Worm (Caenorhabditis elegans) whole organism, mixed stage, embryonic: ENCODE data around the gene sart-3.

Experiments used
- bed-3 ChIP-seq: fragments of 200-800 bp; sonication (Bioruptor generic); optimal IDR thresholded peaks from 3 replicates; lab custom pipeline; 2018; ENCODE audit warnings: mild to moderate bottlenecking, missing genetic modification characterization, moderate library complexity, missing compliant biosample characterization
- ceh-39 ChIP-seq: fragments of 150-350 bp; optimal IDR thresholded peaks from 2 replicates; lab custom pipeline; 2014; ENCODE audit warnings: missing biosample characterization, missing genetic modification characterization
- ceh-43 ChIP-seq: fragments of 200-800 bp; sonication (Bioruptor generic); optimal IDR thresholded peaks from 2 replicates; lab custom pipeline; 2018; ENCODE audit warnings: mild to moderate bottlenecking, missing genetic modification characterization, moderate library complexity, missing compliant biosample characterization
- ceh-83 ChIP-seq: fragments of 200-800 bp; sonication (Bioruptor generic); optimal IDR thresholded peaks from 2 replicates; lab custom pipeline; 2018; ENCODE audit warnings: mild to moderate bottlenecking, missing genetic modification characterization, missing compliant biosample characterization
- ces-1 ChIP-seq: fragments of 150-350 bp; optimal IDR thresholded peaks from 2 replicates; lab custom pipeline; 2014; ENCODE audit warnings: missing biosample characterization, missing genetic modification reagents, missing genetic modification characterization
- cnd-1 ChIP-seq: fragments of 200-800 bp; sonication (Bioruptor generic); optimal IDR thresholded peaks from 2 replicates; lab custom pipeline; 2018; ENCODE audit warnings: mild to moderate bottlenecking, missing genetic modification characterization, missing compliant biosample characterization
- drap-1 ChIP-seq: fragments of 200-800 bp; sonication (Bioruptor generic); optimal IDR thresholded peaks from 3 replicates; lab custom pipeline; 2018; ENCODE audit warnings: mild to moderate bottlenecking, missing genetic modification characterization, missing compliant biosample characterization
- elt-1 ChIP-seq: sonication (generic microtip); optimal IDR thresholded peaks from 2 replicates; lab custom pipeline; 2017; ENCODE audit warnings: missing genetic modification characterization, mild to moderate bottlenecking, missing compliant biosample characterization, antibody characterized with exemption, moderate library complexity, borderline replicate concordance; ENCODE audit not compliant: insufficient read depth
- flh-1 ChIP-seq: fragments of 200-800 bp; sonication (Bioruptor generic); optimal IDR thresholded peaks from 2 replicates; lab custom pipeline; 2018; ENCODE audit warnings: mild to moderate bottlenecking, missing genetic modification characterization, moderate library complexity, missing compliant biosample characterization
- ham-2 ChIP-seq: fragments of 200-800 bp; sonication (Bioruptor generic); optimal IDR thresholded peaks from 2 replicates; lab custom pipeline; 2018; ENCODE audit warnings: mild to moderate bottlenecking, missing genetic modification characterization, missing compliant biosample characterization
- hlh-1 ChIP-seq: fragments of 150-350 bp; optimal IDR thresholded peaks from 2 replicates; lab custom pipeline; 2014; ENCODE audit warnings: missing biosample characterization, missing genetic modification reagents, missing genetic modification characterization
- lin-32 ChIP-seq: fragments of 200-800 bp; sonication (Bioruptor generic); optimal IDR thresholded peaks from 2 replicates; lab custom pipeline; 2018; ENCODE audit warnings: mild to moderate bottlenecking, missing genetic modification characterization, missing compliant biosample characterization
- mep-1 ChIP-seq: fragments of 150-350 bp; optimal IDR thresholded peaks from 2 replicates; lab custom pipeline; 2017; ENCODE audit warnings: missing biosample characterization, missing genetic modification reagents, missing genetic modification characterization, inconsistent platforms
- mls-2 ChIP-seq: sonication (generic microtip); optimal IDR thresholded peaks from 2 replicates; lab custom pipeline; 2016; ENCODE audit warnings: mild to moderate bottlenecking, missing genetic modification characterization, moderate library complexity, missing compliant biosample characterization
- nhr-2 ChIP-seq: fragments of 150-350 bp; optimal IDR thresholded peaks from 2 replicates; lab custom pipeline; 2014; ENCODE audit warnings: missing biosample characterization, missing genetic modification characterization
- nhr-28 ChIP-seq: fragments of 150-350 bp; optimal IDR thresholded peaks from 2 replicates; lab custom pipeline; 2014; ENCODE audit warnings: missing biosample characterization, missing genetic modification characterization
- nhr-76 ChIP-seq: sonication (generic microtip); optimal IDR thresholded peaks from 2 replicates; lab custom pipeline; 2017; ENCODE audit warnings: missing biosample characterization, missing genetic modification characterization
- pha-4 ChIP-seq: fragments of 150-350 bp; optimal IDR thresholded peaks from 2 replicates; lab custom pipeline; 2018; ENCODE audit warnings: missing biosample characterization, missing genetic modification reagents, missing genetic modification characterization
- sem-2 ChIP-seq: fragments of 200-800 bp; sonication (Bioruptor generic); optimal IDR thresholded peaks from 2 replicates; lab custom pipeline; 2018; ENCODE audit warnings: mild to moderate bottlenecking, missing genetic modification characterization, missing compliant biosample characterization
- snpc-4 ChIP-seq: fragments of 150-350 bp; optimal IDR thresholded peaks from 2 replicates; lab custom pipeline; 2014; ENCODE audit warnings: missing biosample characterization, missing genetic modification characterization
- sptf-1 ChIP-seq: sonication (generic microtip); optimal IDR thresholded peaks from 2 replicates; lab custom pipeline; 2017; ENCODE audit warnings: mild to moderate bottlenecking, missing genetic modification characterization, moderate library complexity, missing compliant biosample characterization
- tbx-8 ChIP-seq: fragments of 200-800 bp; sonication (Bioruptor generic); optimal IDR thresholded peaks from 2 replicates; lab custom pipeline; 2018; ENCODE audit warnings: mild to moderate bottlenecking, missing genetic modification characterization, moderate library complexity, missing compliant biosample characterization
- unc-120 ChIP-seq: sonication (generic microtip); optimal IDR thresholded peaks from 2 replicates; lab custom pipeline; 2017; ENCODE audit warnings: missing genetic modification characterization, missing compliant biosample characterization; ENCODE audit not compliant: poor library complexity, severe bottlenecking
- unc-39 ChIP-seq: fragments of 150-350 bp; optimal IDR thresholded peaks from 2 replicates; lab custom pipeline; 2014; ENCODE audit warnings: missing biosample characterization, missing genetic modification characterization
- unc-62 ChIP-seq: fragments of 150-350 bp; optimal IDR thresholded peaks from 2 replicates; lab custom pipeline; 2014; ENCODE audit warnings: missing biosample characterization, missing genetic modification reagents, missing genetic modification characterization
- zip-8 ChIP-seq: fragments of 150-350 bp; optimal IDR thresholded peaks from 2 replicates; lab custom pipeline; 2014; ENCODE audit warnings: missing biosample characterization, missing genetic modification characterization

The sart-3 gene

DNA sequence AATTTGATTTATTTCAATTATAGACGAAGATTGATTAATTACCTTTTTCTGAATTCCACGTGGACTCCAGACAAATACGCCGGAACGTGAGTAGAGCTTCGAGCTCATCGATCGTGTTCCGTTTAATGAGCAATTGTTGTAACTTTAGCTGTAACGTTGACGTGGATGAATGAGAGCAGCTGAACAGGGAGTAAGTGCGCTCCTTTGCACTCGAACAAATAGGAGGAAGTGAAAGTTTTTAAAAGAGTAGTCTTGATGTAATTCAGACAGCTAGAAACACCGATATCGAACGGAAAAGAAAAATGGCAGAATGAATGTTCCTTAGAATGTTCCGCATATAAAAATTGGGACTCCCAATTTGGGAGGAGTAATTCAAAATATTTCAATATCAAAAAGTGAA, 38.9 kb upstream of the sart-3 start, which contains the start of gene sec-31:
sec-31 (minus strand) TSS at position 148 of the 400 bp plus-strand sequence.
- no peak for TF ChIP-seq ceh-43
- TF ChIP-seq hlh-1 (tag; lab: Kevin White, UChicago), result peak; percentile 77
- TF ChIP-seq ceh-83 (GFP tag; lab: Kevin White, UChicago), result no peak
- TF ChIP-seq tbx-8, result no peak

- TF ChIP-seq sem-2 (GFP tag; lab: Kevin White, UChicago) (no peak), nhr-2 (no peak), cnd-1 (tag; lab: Kevin White, UChicago) (no peak), ces-1 (peak; percentile 35), ham-2 (GFP tag; lab: Kevin White, UChicago) (peak; percentile 59)
These were observed 31.2 kb upstream of the sart-3 start for ce11 chrIV:11363806-11364562.

DNA sequence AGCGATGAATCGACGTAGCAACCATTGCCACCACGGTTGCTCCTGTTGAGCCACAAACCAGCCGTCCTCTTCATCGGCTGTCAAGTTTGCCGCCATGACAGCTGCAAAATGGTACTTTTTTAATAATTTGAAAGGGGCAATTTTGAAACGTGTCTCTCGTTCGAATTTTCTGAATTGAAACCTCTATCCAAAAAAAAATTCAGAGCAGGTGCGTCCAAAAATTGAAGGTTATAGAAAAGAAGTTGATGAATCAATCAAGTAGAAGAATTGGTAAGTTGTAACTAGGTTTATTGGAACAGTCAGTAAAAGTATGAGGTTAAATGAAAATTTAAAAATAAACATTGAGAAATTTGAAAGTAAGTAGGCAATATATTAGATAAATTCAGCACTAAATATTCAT, 28.6 kb upstream of the sart-3 start, which contains the start of gene T01G1.4:
T01G1.4 (minus strand) TSS at position 101 of the 400 bp plus-strand sequence.
- TF ChIP-seq ham-2 (GFP tag; lab: Kevin White, UChicago), result no peak
- TF ChIP-seq unc-39, result no peak
- no peak for TF ChIP-seq lin-32 (GFP tag; lab: Kevin White, UChicago)
- TF ChIP-seq sptf-1 (tag; lab: Kevin White, UChicago), result no peak
- no peak for TF ChIP-seq elt-1 (tag; lab: Kevin White, UChicago)
- TF ChIP-seq nhr-76 (tag; lab: Kevin White, UChicago), result no peak
- TF ChIP-seq flh-1, result no peak
- no peak for TF ChIP-seq unc-62 (GFP tag; lab: Kevin White, UChicago)
- no peak for TF ChIP-seq ceh-43
- TF ChIP-seq hlh-1 (tag; lab: Kevin White, UChicago), result no peak
- no peak for TF ChIP-seq zip-8 (tag; lab: Kevin White, UChicago)
- no peak for TF ChIP-seq nhr-28 (tag; lab: Kevin White, UChicago)
- TF ChIP-seq pha-4 (tag; lab: Kevin White, UChicago), result no peak
- TF ChIP-seq mep-1 (tag; lab: Kevin White, UChicago), result no peak
- TF ChIP-seq sem-2 (GFP tag; lab: Kevin White, UChicago), result no peak
- no peak for TF ChIP-seq drap-1 (GFP tag; lab: Kevin White, UChicago)
- TF ChIP-seq unc-120, result no peak
- no peak for TF ChIP-seq ceh-39 (tag; lab: Kevin White, UChicago)
- TF ChIP-seq tbx-8, result no peak

DNA sequence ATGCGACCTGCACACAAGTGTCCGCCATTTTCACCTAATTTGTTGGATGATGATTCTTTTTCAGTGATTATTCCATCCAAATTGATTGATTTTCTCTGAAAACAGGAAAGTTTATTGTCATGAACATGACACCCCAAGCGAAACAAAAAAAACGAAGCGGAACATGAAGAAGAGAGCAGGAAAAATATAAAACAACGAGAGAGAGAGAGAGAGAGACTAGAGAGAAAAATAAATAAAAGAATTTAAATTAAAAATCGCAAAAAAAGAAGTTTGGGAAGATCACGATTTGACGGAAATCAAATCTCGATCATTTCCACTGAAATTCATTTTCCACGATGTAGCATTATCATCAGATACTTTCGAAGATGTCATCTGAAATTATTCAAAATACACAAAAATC, 27.0 kb upstream of the sart-3 start, which contains the start of gene klp-12:
klp-12 (minus strand) TSS at position 101 of the 400 bp plus-strand sequence.
- TF ChIP-seq lin-32 (GFP tag; lab: Kevin White, UChicago) (no peak), ceh-43 (no peak), elt-1 (tag; lab: Kevin White, UChicago) (no peak), mep-1 (tag; lab: Kevin White, UChicago) (no peak), drap-1 (GFP tag; lab: Kevin White, UChicago) (no peak), unc-39 (no peak), hlh-1 (tag; lab: Kevin White, UChicago) (no peak), zip-8 (tag; lab: Kevin White, UChicago) (no peak), flh-1 (no peak), mls-2 (tag; lab: Kevin White, UChicago) (no peak)

DNA sequence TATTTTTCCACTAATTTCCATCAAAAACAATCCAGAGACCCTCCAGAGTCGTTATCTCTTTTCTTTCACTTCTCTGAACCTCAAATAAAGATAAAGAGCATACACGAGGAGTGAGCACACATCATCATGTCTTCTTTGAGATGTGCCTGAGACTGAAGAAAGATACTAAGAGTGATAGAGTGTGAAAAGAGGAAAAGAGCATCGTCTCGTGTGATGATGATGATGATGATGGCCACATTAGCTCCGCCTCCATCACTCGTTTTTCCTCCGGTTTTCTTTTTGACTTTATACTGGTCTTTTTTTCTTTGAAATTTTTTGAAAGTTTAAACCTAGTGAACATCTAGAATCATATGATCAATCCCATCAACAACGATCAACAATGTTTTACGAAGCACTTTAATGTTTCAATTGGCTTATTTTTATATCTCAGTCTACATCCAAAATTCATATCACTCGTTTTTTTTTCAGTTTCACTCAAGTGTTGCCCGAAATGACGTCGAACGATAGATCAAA, 21.2 kb upstream of the sart-3 start, which contains the start of gene T01G1.2:
T01G1.2 (plus strand) TSS at position 463 of the 513 bp plus-strand sequence.
- TF ChIP-seq snpc-4 (tag; lab: Kevin White, UChicago) (no peak), bed-3 (GFP tag; lab: Kevin White, UChicago) (no peak), unc-120 (peak; percentile 83), unc-62 (GFP tag; lab: Kevin White, UChicago) (peak; percentile 55)
- TF ChIP-seq, all 35 proteins: peak for 2

DNA sequence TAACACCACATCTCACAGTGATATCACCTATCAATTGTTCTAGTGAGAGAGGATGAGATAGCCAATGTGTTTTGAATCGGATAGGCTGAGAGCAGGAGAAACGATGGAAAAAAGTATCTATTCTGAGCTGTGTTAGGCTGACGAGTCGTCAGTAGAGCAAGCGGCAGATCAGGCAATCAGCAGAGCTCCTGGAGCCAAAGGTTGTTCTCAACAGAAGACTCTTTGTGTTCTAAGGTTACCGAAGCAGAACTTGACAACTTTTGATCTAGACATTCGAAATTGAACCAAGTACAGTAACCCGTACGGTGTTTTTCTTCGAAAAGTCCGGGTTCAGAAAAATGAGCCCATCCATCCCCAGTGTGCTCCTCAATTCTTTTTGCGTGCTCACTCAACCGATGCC, 20.0 kb upstream of the sart-3 start:
- TF ChIP-seq ham-2 (GFP tag; lab: Kevin White, UChicago), result no peak
- TF ChIP-seq unc-120, result no peak
- no peak for TF ChIP-seq flh-1
- no peak for TF ChIP-seq snpc-4 (tag; lab: Kevin White, UChicago)
- TF ChIP-seq hlh-1 (tag; lab: Kevin White, UChicago), result no peak
- TF ChIP-seq ceh-83 (GFP tag; lab: Kevin White, UChicago), result no peak
- no peak for TF ChIP-seq bed-3 (GFP tag; lab: Kevin White, UChicago)
- no peak for TF ChIP-seq nhr-2
